Worm (Caenorhabditis elegans) whole organism, L4 larva: Measurements from ENCODE around the gene ucp-4.

Experiments
- ces-1 ChIP-seq: fragments of 150-350 bp; sonication (generic microtip); optimal IDR thresholded peaks from 4 replicates; lab custom pipeline; 2014; ENCODE audit warnings: missing biosample characterization, missing genetic modification reagents, missing genetic modification characterization
- fos-1 ChIP-seq: fragments of 150-350 bp; optimal IDR thresholded peaks from 2 replicates; lab custom pipeline; 2014; ENCODE audit warnings: missing biosample characterization, missing genetic modification characterization
- nhr-11 ChIP-seq: fragments of 150-350 bp; optimal IDR thresholded peaks from 2 replicates; lab custom pipeline; 2014; ENCODE audit warnings: missing biosample characterization, missing genetic modification characterization
- unc-62 ChIP-seq, 3 experiments: fragments of 150-350 bp in 1 of 3; sonication (generic microtip); optimal IDR thresholded peaks in 2 of 3; peaks in 1 of 3; 1 replicate in 1 of 3; 2 replicates in 2 of 3; lab custom pipeline; 2014 to 2017; ENCODE audit warnings: missing biosample characterization in 3 of 3, missing genetic modification characterization in 3 of 3, missing genetic modification reagents in 3 of 3, missing genotype in 1 of 3

DNA sequence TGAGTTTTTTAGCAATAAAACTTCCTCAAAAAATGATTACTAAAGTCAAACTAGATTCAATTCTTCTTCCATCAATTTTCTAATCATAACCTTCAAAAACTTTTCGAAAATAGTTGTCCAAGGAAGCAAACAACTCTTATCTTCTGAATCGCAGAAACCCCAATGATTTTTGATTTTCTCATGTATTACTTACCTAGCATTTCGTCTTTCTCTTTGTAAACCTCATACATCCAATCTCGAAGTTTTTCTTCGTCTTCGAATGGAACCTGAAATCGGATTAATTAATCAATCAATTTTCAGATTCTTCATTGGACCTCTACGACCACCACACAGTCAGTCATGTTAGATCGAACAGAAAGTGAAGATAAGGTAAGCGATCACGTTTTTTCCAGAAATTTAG is 5.4 kb upstream of the ucp-4 start, which contains the start of gene K07B1.4:
- TF ChIP-seq nhr-11 (tag; lab: Kevin White, UChicago) (no peak), fos-1 (tag; lab: Kevin White, UChicago) (no peak), unc-62 (GFP tag; optimal IDR thresholded peaks at IDR 0.05 in 1 of 2; lab: Kevin White, UChicago) (no peak), unc-62 (tag; optimal IDR thresholded peaks at IDR 0.05; lab: Kevin White, UChicago) (no peak), ces-1 (GFP tag; lab: Kevin White, UChicago) (no peak)
